Worm (Caenorhabditis elegans): ENCODE measurements around the gene ceh-16.

DNA sequence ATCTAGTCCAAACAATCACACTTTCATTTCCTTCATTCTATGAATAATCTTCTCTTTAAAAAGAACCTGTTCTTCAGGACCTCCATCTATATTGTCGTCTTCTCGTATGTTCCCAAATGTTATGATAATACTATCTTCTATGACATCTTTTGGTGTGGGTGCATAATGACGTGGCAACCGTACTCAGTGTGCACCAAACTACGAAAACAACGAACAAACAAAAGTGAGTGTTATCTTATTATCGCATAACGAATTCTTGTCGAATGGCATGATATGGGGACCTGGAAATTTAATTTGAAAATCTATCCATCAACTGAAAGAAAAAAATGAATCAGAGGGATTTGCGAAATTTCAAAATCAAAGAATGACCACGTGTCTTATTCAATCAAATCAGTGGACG, 33.5 kb downstream of the ceh-16 start:
- TF ChIP-seq ztf-29 (GFP tag; IDR thresholded peaks at IDR 0.05) (no peak), T22C8.4 (GFP tag; IDR thresholded peaks at IDR 0.05) (no peak), flt-1 (GFP tag; IDR thresholded peaks at IDR 0.05) (no peak), tab-1 (GFP tag; IDR thresholded peaks at IDR 0.05) (no peak), klf-2 (GFP tag; conservative IDR thresholded peaks at IDR 0.05) (no peak), med-1 (GFP tag; optimal IDR thresholded peaks at IDR 0.05; ENCODE audit: insufficient read depth) (no peak)

Measured in whole organism, midembryonic.